Worm (Caenorhabditis elegans): ENCODE measurements around the gene ril-2.

DNA sequence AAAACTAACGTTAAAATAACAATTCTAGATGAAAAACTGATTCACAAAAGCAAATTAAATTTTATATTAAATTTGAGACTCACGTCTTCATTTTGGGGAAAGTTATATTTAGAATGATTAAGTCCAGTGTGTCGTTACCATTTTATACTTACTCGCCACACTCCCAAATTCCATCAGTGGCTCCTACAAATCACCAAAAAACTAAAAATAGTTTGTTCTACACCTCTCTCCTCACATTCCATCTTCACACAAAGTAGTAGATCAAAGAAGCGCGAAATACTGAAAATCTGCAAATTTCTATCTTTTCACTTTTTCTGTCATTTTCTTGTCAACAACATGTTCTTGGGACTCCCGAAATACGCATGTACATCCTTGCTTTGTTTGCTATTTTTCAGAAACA is 9.9 kb upstream of the ril-2 start, which contains the start of gene ZC116.5:
- TF ChIP-seq nhr-11 (tag; optimal IDR thresholded peaks at IDR 0.05) (no peak), pros-1 (tag; optimal IDR thresholded peaks at IDR 0.05) (no peak), rnt-1 (tag; optimal IDR thresholded peaks at IDR 0.05) (no peak), ceh-48 (tag; optimal IDR thresholded peaks at IDR 0.05) (no peak)
